Worm (Caenorhabditis elegans) whole organism, L1 larva: ENCODE results near the gene T07D3.2.

Experiments
- aly-2 ChIP-seq: fragments of 150-350 bp; optimal IDR thresholded peaks from 2 replicates; lab custom pipeline; 2014; ENCODE audit warnings: missing biosample characterization, missing genetic modification characterization
- blmp-1 ChIP-seq: fragments of 150-350 bp; optimal IDR thresholded peaks from 2 replicates; lab custom pipeline; 2014; ENCODE audit warnings: missing biosample characterization, missing genetic modification characterization
- ceh-63 ChIP-seq: fragments of 200-800 bp; sonication (Bioruptor generic); optimal IDR thresholded peaks from 2 replicates; lab custom pipeline; 2018; ENCODE audit warnings: mild to moderate bottlenecking, missing genetic modification characterization, missing compliant biosample characterization
- dsc-1 ChIP-seq: sonication (generic microtip); optimal IDR thresholded peaks from 2 replicates; lab custom pipeline; 2016; ENCODE audit warnings: mild to moderate bottlenecking, missing genetic modification characterization, missing compliant biosample characterization
- efl-1 ChIP-seq, 4 experiments: fragments of 150-350 bp; optimal IDR thresholded peaks in 3 of 4; peaks in 1 of 4; 1 replicate in 1 of 4; 2 replicates in 3 of 4; lab custom pipeline; 2014; ENCODE audit warnings: missing biosample characterization in 2 of 4, missing genetic modification characterization in 2 of 4, missing genetic modification reagents in 2 of 4
- egl-27 ChIP-seq, 2 experiments: fragments of 150-350 bp in 1 of 2; sonication (generic microtip); optimal IDR thresholded peaks; 3 replicates each; lab custom pipeline; 2017 to 2018; ENCODE audit warnings: missing biosample characterization in 2 of 2, missing genetic modification characterization in 2 of 2, missing genetic modification reagents in 2 of 2
- elt-3 ChIP-seq, 6 experiments: fragments of 150-350 bp in 1 of 6; sonication (generic microtip); optimal IDR thresholded peaks; 2 replicates each; lab custom pipeline; 2017 to 2018; ENCODE audit warnings: missing biosample characterization in 6 of 6, missing genetic modification characterization in 6 of 6, inconsistent platforms in 1 of 6
- mdl-1 ChIP-seq, 2 experiments: fragments of 150-350 bp; optimal IDR thresholded peaks; 2 replicates each; lab custom pipeline; 2014 to 2017; ENCODE audit warnings: missing biosample characterization in 2 of 2, missing genetic modification characterization in 2 of 2, inconsistent platforms in 1 of 2
- nhr-76 ChIP-seq: sonication (generic microtip); optimal IDR thresholded peaks from 2 replicates; lab custom pipeline; 2017; ENCODE audit warnings: missing biosample characterization, missing genetic modification characterization
- pax-3 ChIP-seq: fragments of 200-800 bp; sonication (Bioruptor generic); optimal IDR thresholded peaks from 2 replicates; lab custom pipeline; 2018; ENCODE audit warnings: mild to moderate bottlenecking, missing genetic modification characterization, moderate library complexity, missing compliant biosample characterization
- unc-62 ChIP-seq: fragments of 150-350 bp; optimal IDR thresholded peaks from 2 replicates; lab custom pipeline; 2014; ENCODE audit warnings: missing biosample characterization, missing genetic modification reagents, missing genetic modification characterization
- unc-86 ChIP-seq: sonication (generic microtip); optimal IDR thresholded peaks from 2 replicates; lab custom pipeline; 2016; ENCODE audit warnings: missing genetic modification characterization, missing compliant biosample characterization
- unc-98 ChIP-seq: fragments of 200-800 bp; sonication (Bioruptor generic); IDR thresholded peaks from 2 replicates; pipeline ENCODE4 v1.3.6; 2022; ENCODE audit warnings: missing genetic modification characterization, missing compliant biosample characterization

DNA sequence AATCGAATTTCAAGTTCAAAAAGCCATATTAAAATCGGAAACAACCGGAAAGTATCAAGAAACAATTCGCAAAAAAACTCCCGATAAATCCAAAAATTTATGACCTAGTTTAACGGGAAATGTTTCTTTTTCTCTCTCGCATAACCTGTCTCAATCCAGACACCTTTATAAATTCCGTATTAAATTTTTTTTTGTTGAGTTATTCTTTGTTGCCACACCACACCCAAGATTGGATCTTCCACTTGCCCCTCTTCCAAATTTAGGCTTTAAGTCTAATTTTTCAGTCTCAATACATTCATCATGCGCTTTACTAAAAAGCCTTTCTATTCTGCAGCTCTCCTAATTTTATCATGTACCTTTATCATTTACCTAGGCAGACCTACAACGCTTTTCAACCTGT is 36.8 kb downstream of the T07D3.2 start, which contains the start of gene R07C3.3:
- no peak for TF ChIP-seq pax-3
- no peak for TF ChIP-seq unc-98 (GFP tag; lab: Robert Waterston, UW)
- TF ChIP-seq unc-86, result no peak
- no peak for TF ChIP-seq nhr-76 (tag; lab: Kevin White, UChicago)
- no peak for TF ChIP-seq ceh-63 (GFP tag; lab: Kevin White, UChicago)
- no peak for TF ChIP-seq mdl-1 (tag; optimal IDR thresholded peaks at IDR 0.05; lab: Kevin White, UChicago)
- TF ChIP-seq dsc-1, result no peak
- no peak for TF ChIP-seq efl-1 (optimal IDR thresholded peaks at IDR 0.05; lab: Kevin White, UChicago)
- no peak for TF ChIP-seq efl-1 (GFP tag; optimal IDR thresholded peaks at IDR 0.05 in 1 of 2; lab: Kevin White, UChicago)
- no peak for TF ChIP-seq elt-3 (tag; optimal IDR thresholded peaks at IDR 0.05; lab: Kevin White, UChicago)
- TF ChIP-seq blmp-1 (tag; lab: Kevin White, UChicago), result no peak
- TF ChIP-seq unc-62 (GFP tag; lab: Kevin White, UChicago), result no peak
- no peak for TF ChIP-seq egl-27 (tag; optimal IDR thresholded peaks at IDR 0.05; lab: Kevin White, UChicago)
- no peak for TF ChIP-seq aly-2 (tag; lab: Kevin White, UChicago)
